Worm (Caenorhabditis elegans) whole organism, L4 larva: ENCODE data around the gene myrf-1.

Experiments
- D1046.2 ChIP-seq: fragments of 200-800 bp; sonication (Bioruptor generic); IDR thresholded peaks from 2 replicates; pipeline ENCODE4 v1.3.6; 2022; ENCODE audit warnings: missing genetic modification characterization, missing compliant biosample characterization
- F37D6.2 ChIP-seq: sonication (generic microtip); optimal IDR thresholded peaks from 2 replicates; lab custom pipeline; 2016; ENCODE audit warnings: mild to moderate bottlenecking, missing genetic modification characterization, missing compliant biosample characterization
- F44E2.7 ChIP-seq: fragments of 200-800 bp; sonication (Bioruptor generic); IDR thresholded peaks from 2 replicates; pipeline ENCODE4 v2.1.2; 2022; ENCODE audit warnings: missing genetic modification characterization, missing compliant biosample characterization
- F49E8.2 ChIP-seq: sonication (generic microtip); optimal IDR thresholded peaks from 2 replicates; lab custom pipeline; 2016; ENCODE audit warnings: missing compliant biosample characterization, mild to moderate bottlenecking, missing genetic modification characterization, borderline replicate concordance
- R02D3.7 ChIP-seq: fragments of 150-350 bp; sonication (generic microtip); optimal IDR thresholded peaks from 3 replicates; lab custom pipeline; 2014; ENCODE audit warnings: missing biosample characterization, missing genetic modification characterization
- Y5F2A.4 ChIP-seq: fragments of 200-800 bp; sonication (Bioruptor generic); optimal IDR thresholded peaks from 2 replicates; lab custom pipeline; 2018; ENCODE audit warnings: mild to moderate bottlenecking, missing genetic modification characterization, missing compliant biosample characterization
- Y75B8A.6 ChIP-seq: fragments of 200-800 bp; sonication (Bioruptor generic); IDR thresholded peaks from 2 replicates; pipeline ENCODE4 v1.3.6; 2022; ENCODE audit warnings: missing genetic modification reagents, missing genetic modification characterization, missing compliant biosample characterization
- ZK546.5 ChIP-seq, 2 experiments: sonication (generic microtip); optimal IDR thresholded peaks; 2 replicates each; lab custom pipeline; 2017; ENCODE audit warnings: missing biosample characterization in 2 of 2, missing genetic modification characterization in 2 of 2
- aha-1 ChIP-seq: fragments of 150-350 bp; peaks from one replicate; lab custom pipeline; 2014; ENCODE audit warnings: missing biosample characterization, missing genetic modification characterization
- ama-1 ChIP-seq: fragments of 150-350 bp; optimal IDR thresholded peaks from 2 replicates; lab custom pipeline; 2014; ENCODE audit warnings: inconsistent platforms, mixed read lengths
- arid-1 ChIP-seq: fragments of 200-800 bp; sonication (Bioruptor generic); conservative IDR thresholded peaks from 2 replicates; pipeline ENCODE4 v1.3.6; 2022; ENCODE audit warnings: missing genetic modification reagents, missing genetic modification characterization, missing compliant biosample characterization
- ceh-82 ChIP-seq: sonication (generic microtip); optimal IDR thresholded peaks from 2 replicates; lab custom pipeline; 2017; ENCODE audit warnings: missing biosample characterization, missing genetic modification characterization
- ces-1 ChIP-seq: fragments of 150-350 bp; sonication (generic microtip); optimal IDR thresholded peaks from 4 replicates; lab custom pipeline; 2014; ENCODE audit warnings: missing biosample characterization, missing genetic modification reagents, missing genetic modification characterization
- daf-16 ChIP-seq, 3 experiments: sonication (generic microtip); optimal IDR thresholded peaks; 2 replicates each; lab custom pipeline; 2016 to 2017; ENCODE audit warnings: missing genetic modification characterization in 3 of 3, missing genetic modification reagents in 3 of 3, mild to moderate bottlenecking in 2 of 3, missing compliant biosample characterization in 2 of 3, missing biosample characterization in 1 of 3, moderate library complexity in 1 of 3
- daf-8 ChIP-seq: fragments of 200-800 bp; sonication (Bioruptor generic); IDR thresholded peaks from 2 replicates; pipeline ENCODE4 v1.3.6; 2022; ENCODE audit warnings: missing genetic modification characterization, missing compliant biosample characterization
- dmd-6 ChIP-seq: fragments of 200-800 bp; sonication (Bioruptor generic); IDR thresholded peaks from 2 replicates; pipeline ENCODE4 v1.3.6; 2022; ENCODE audit warnings: missing genetic modification reagents, missing genetic modification characterization, missing compliant biosample characterization
- duxl-1 ChIP-seq: sonication (generic microtip); optimal IDR thresholded peaks from 2 replicates; lab custom pipeline; 2016; ENCODE audit warnings: mild to moderate bottlenecking, missing genetic modification characterization, moderate library complexity, missing compliant biosample characterization; ENCODE audit not compliant: poor library complexity
- dve-1 ChIP-seq: sonication (generic microtip); optimal IDR thresholded peaks from 2 replicates; lab custom pipeline; 2017; ENCODE audit warnings: antibody characterized with exemption, mild to moderate bottlenecking, missing genetic modification characterization, missing compliant biosample characterization; ENCODE audit not compliant: insufficient read depth
- fos-1 ChIP-seq: fragments of 150-350 bp; optimal IDR thresholded peaks from 2 replicates; lab custom pipeline; 2014; ENCODE audit warnings: missing biosample characterization, missing genetic modification characterization
- gei-8 ChIP-seq: fragments of 200-800 bp; sonication (Bioruptor generic); optimal IDR thresholded peaks from 2 replicates; lab custom pipeline; 2018; ENCODE audit warnings: mild to moderate bottlenecking, missing genetic modification characterization, missing compliant biosample characterization
- hlh-11 ChIP-seq: fragments of 200-800 bp; sonication (Bioruptor generic); optimal IDR thresholded peaks from 2 replicates; lab custom pipeline; 2018; ENCODE audit warnings: mild to moderate bottlenecking, missing genetic modification characterization, missing compliant biosample characterization
- hlh-30 ChIP-seq: sonication (generic microtip); optimal IDR thresholded peaks from 2 replicates; lab custom pipeline; 2017; ENCODE audit warnings: antibody characterized with exemption, mild to moderate bottlenecking, missing genetic modification characterization, missing compliant biosample characterization; ENCODE audit not compliant: insufficient read depth
- lin-1 ChIP-seq: fragments of 200-800 bp; sonication (Bioruptor generic); IDR thresholded peaks from 2 replicates; pipeline ENCODE4 v1.3.6; 2022; ENCODE audit warnings: missing genetic modification reagents, missing genetic modification characterization, missing compliant biosample characterization
- lin-13 ChIP-seq: fragments of 150-350 bp; optimal IDR thresholded peaks from 2 replicates; lab custom pipeline; 2014; ENCODE audit warnings: missing biosample characterization, missing genetic modification reagents, missing genetic modification characterization
- lin-29 ChIP-seq: fragments of 200-800 bp; sonication (Bioruptor generic); IDR thresholded peaks from 2 replicates; pipeline ENCODE4 v1.3.6; 2022; ENCODE audit warnings: missing genetic modification reagents, missing genetic modification characterization, missing compliant biosample characterization
- lsy-2 ChIP-seq, 2 experiments: fragments of 150-350 bp in 1 of 2; sonication (generic microtip) in 1 of 2; optimal IDR thresholded peaks; 2 replicates each; lab custom pipeline; 2014 to 2017; ENCODE audit warnings: missing biosample characterization in 2 of 2, missing genetic modification characterization in 2 of 2
- madf-9 ChIP-seq: fragments of 200-800 bp; sonication (Bioruptor generic); conservative IDR thresholded peaks from 2 replicates; pipeline ENCODE4 v1.3.6; 2022; ENCODE audit warnings: missing genetic modification reagents, missing genetic modification characterization, missing compliant biosample characterization
- mdl-1 ChIP-seq, 2 experiments: fragments of 150-350 bp in 1 of 2; sonication (generic microtip) in 1 of 2; optimal IDR thresholded peaks; 2 replicates each; lab custom pipeline; 2014 to 2017; ENCODE audit warnings: missing biosample characterization in 2 of 2, missing genetic modification characterization in 2 of 2
- mdt-29 ChIP-seq: fragments of 200-800 bp; sonication (Bioruptor generic); IDR thresholded peaks from 2 replicates; pipeline ENCODE4 v1.3.6; 2022; ENCODE audit warnings: missing genetic modification reagents, missing genetic modification characterization, missing compliant biosample characterization
- mep-1 ChIP-seq: fragments of 150-350 bp; sonication (generic microtip); optimal IDR thresholded peaks from 3 replicates; lab custom pipeline; 2014; ENCODE audit warnings: missing biosample characterization, missing genetic modification characterization
- mxl-2 ChIP-seq: fragments of 200-800 bp; sonication (Bioruptor generic); conservative IDR thresholded peaks from 2 replicates; pipeline ENCODE4 v1.3.6; 2022; ENCODE audit warnings: missing genetic modification reagents, missing genetic modification characterization, missing compliant biosample characterization
- nhr-10 ChIP-seq: fragments of 150-350 bp; optimal IDR thresholded peaks from 2 replicates; lab custom pipeline; 2014; ENCODE audit warnings: missing biosample characterization, missing genetic modification characterization
- nhr-111 ChIP-seq: fragments of 200-800 bp; sonication (Bioruptor generic); optimal IDR thresholded peaks from 2 replicates; lab custom pipeline; 2018; ENCODE audit warnings: mild to moderate bottlenecking, missing genetic modification characterization, missing compliant biosample characterization
- nhr-25 ChIP-seq: sonication (generic microtip); optimal IDR thresholded peaks from 2 replicates; lab custom pipeline; 2017; ENCODE audit warnings: missing genetic modification characterization, mild to moderate bottlenecking, missing compliant biosample characterization, antibody characterized with exemption, moderate library complexity, borderline replicate concordance; ENCODE audit not compliant: insufficient read depth
- nhr-76 ChIP-seq: fragments of 150-350 bp; optimal IDR thresholded peaks from 2 replicates; lab custom pipeline; 2014; ENCODE audit warnings: missing biosample characterization, missing genetic modification characterization
- nhr-77 ChIP-seq: fragments of 150-350 bp; optimal IDR thresholded peaks from 2 replicates; lab custom pipeline; 2014; ENCODE audit warnings: missing biosample characterization, missing genetic modification characterization
- pha-4 ChIP-seq, 2 experiments: fragments of 150-350 bp in 1 of 2; fragments of 200-800 bp in 1 of 2; sonication (Bioruptor generic) in 1 of 2; IDR thresholded peaks in 1 of 2; optimal IDR thresholded peaks in 1 of 2; 2 replicates each; pipeline versions ENCODE4 v1.3.6 to Lab custom; 2014 to 2022; ENCODE audit warnings: missing genetic modification characterization in 2 of 2, missing genetic modification reagents in 2 of 2, missing biosample characterization in 1 of 2, missing compliant biosample characterization in 1 of 2
- pqm-1 ChIP-seq: sonication (generic microtip); optimal IDR thresholded peaks from 2 replicates; lab custom pipeline; 2017; ENCODE audit warnings: missing biosample characterization, missing genetic modification characterization
- rbr-2 ChIP-seq: sonication (generic microtip); optimal IDR thresholded peaks from 2 replicates; lab custom pipeline; 2016; ENCODE audit warnings: missing genotype, missing genetic modification characterization, missing compliant biosample characterization
- skn-1 ChIP-seq: fragments of 150-350 bp; optimal IDR thresholded peaks from 2 replicates; lab custom pipeline; 2014; ENCODE audit warnings: missing biosample characterization, missing genetic modification characterization
- snpc-4 ChIP-seq: fragments of 150-350 bp; optimal IDR thresholded peaks from 2 replicates; lab custom pipeline; 2014; ENCODE audit warnings: missing biosample characterization, missing genetic modification characterization
- unc-130 ChIP-seq: sonication (generic microtip); optimal IDR thresholded peaks from 2 replicates; lab custom pipeline; 2016; ENCODE audit warnings: missing genetic modification reagents, missing genetic modification characterization, missing compliant biosample characterization
- zag-1 ChIP-seq: fragments of 150-350 bp; optimal IDR thresholded peaks from 2 replicates; lab custom pipeline; 2014; ENCODE audit warnings: missing biosample characterization, missing genetic modification characterization
- zip-11 ChIP-seq: fragments of 200-800 bp; sonication (Bioruptor generic); IDR thresholded peaks from 2 replicates; pipeline ENCODE4 v1.3.6; 2022; ENCODE audit warnings: missing genetic modification characterization, missing compliant biosample characterization
- ztf-7 ChIP-seq: fragments of 150-350 bp; optimal IDR thresholded peaks from 2 replicates; lab custom pipeline; 2014; ENCODE audit warnings: missing biosample characterization, missing genetic modification characterization

The myrf-1 gene

ce11 chrII:10542654-10543456 lies 40.5 kb upstream of the myrf-1 start (continued):
- TF ChIP-seq nhr-111 (no peak), ces-1 (no peak), nhr-77 (tag; lab: Kevin White, UChicago) (no peak), pqm-1 (no peak), mdt-29 (GFP tag; lab: Robert Waterston, UW) (peak; percentile 21; the same call in 1 of the 2 replicates), daf-16 (GFP tag; optimal IDR thresholded peaks at IDR 0.05; lab: Kevin White, UChicago) (no peak), daf-16 (tag; optimal IDR thresholded peaks at IDR 0.05; lab: Kevin White, UChicago) (peak; percentile 17), F49E8.2 (no peak), mdl-1 (tag; optimal IDR thresholded peaks at IDR 0.05; lab: Kevin White, UChicago) (peak in 1 of 2 experiments; percentile 7), nhr-76 (tag; lab: Kevin White, UChicago) (no peak), lin-29 (GFP tag; lab: Robert Waterston, UW) (peak; percentile 52), hlh-11 (no peak), lin-13 (GFP tag; lab: Kevin White, UChicago) (no peak)

- TF ChIP-seq fos-1 (peak; percentile 60), Y5F2A.4 (GFP tag; lab: Kevin White, UChicago) (no peak), mep-1 (tag; lab: Kevin White, UChicago) (peak; percentile 98), pqm-1 (no peak), ZK546.5 (tag; optimal IDR thresholded peaks at IDR 0.05; lab: Kevin White, UChicago) (no peak), F37D6.2 (peak; percentile 66), skn-1 (no peak), R02D3.7 (tag; lab: Kevin White, UChicago) (peak; percentile 80), ceh-82 (no peak), zag-1 (tag; lab: Kevin White, UChicago) (no peak), mxl-2 (GFP tag; lab: Robert Waterston, UW) (no peak), daf-16 (GFP tag; optimal IDR thresholded peaks at IDR 0.05; lab: Kevin White, UChicago) (peak in 1 of 2 experiments; percentile 37), daf-16 (tag; optimal IDR thresholded peaks at IDR 0.05; lab: Kevin White, UChicago) (peak; percentile 87), nhr-76 (tag; lab: Kevin White, UChicago) (no peak), hlh-30 (peak; percentile 83), dve-1 (tag; lab: Kevin White, UChicago) (peak; percentile 90), unc-130 (GFP tag; lab: Kevin White, UChicago) (no peak), madf-9 (no peak), nhr-10 (no peak), mdt-29 (GFP tag; lab: Robert Waterston, UW) (peak; percentile 89), nhr-25 (tag; lab: Kevin White, UChicago) (peak; percentile 62), nhr-77 (tag; lab: Kevin White, UChicago) (peak; percentile 72), rbr-2 (tag; lab: Kevin White, UChicago) (peak; percentile 62), gei-8 (GFP tag; lab: Kevin White, UChicago) (peak; percentile 12), F44E2.7 (GFP tag; lab: Robert Waterston, UW) (no peak), dmd-6 (peak; percentile 54), lin-1 (GFP tag; lab: Robert Waterston, UW) (peak; percentile 72), zip-11 (GFP tag; lab: Robert Waterston, UW) (peak; percentile 35; the same call in 1 of the 2 replicates), ztf-7 (tag; lab: Kevin White, UChicago) (peak; percentile 20), ces-1 (no peak), ama-1 (lab: Kevin White, UChicago) (peak; percentile 92), Y75B8A.6 (GFP tag; lab: Robert Waterston, UW) (peak; percentile 45; the same call in 1 of the 2 replicates), arid-1 (peak; percentile 92), D1046.2 (GFP tag; lab: Robert Waterston, UW) (peak; percentile 89; the same call in 1 of the 2 replicates), lsy-2 (tag; optimal IDR thresholded peaks at IDR 0.05; lab: Kevin White, UChicago) (peak; percentile 47 to 91), duxl-1 (tag; lab: Kevin White, UChicago) (peak; percentile 83), daf-8 (no peak), snpc-4 (tag; lab: Kevin White, UChicago) (no peak), aha-1 (tag; lab: Kevin White, UChicago) (no peak), pha-4 (GFP tag; IDR thresholded peaks at IDR 0.05; lab: Robert Waterston, UW) (peak; percentile 87), pha-4 (tag; optimal IDR thresholded peaks at IDR 0.05; lab: Kevin White, UChicago) (peak; percentile 32)
Observed at ce11 chrII:10541923-10542486, 39.7 kb upstream of the myrf-1 start, which contains the start of gene pro-1. Gene pro-1, minus strand, starts transcription at chrII:10541996.
